Worm (Caenorhabditis elegans) whole organism, L4 larva: ENCODE data around the gene wdr-62.

ENCODE experiments used
- R02D3.7 ChIP-seq: fragments of 150-350 bp; sonication (generic microtip); optimal IDR thresholded peaks from 3 replicates; lab custom pipeline; 2014; ENCODE audit warnings: missing biosample characterization, missing genetic modification characterization
- Y75B8A.6 ChIP-seq: fragments of 200-800 bp; sonication (Bioruptor generic); IDR thresholded peaks from 2 replicates; pipeline ENCODE4 v1.3.6; 2022; ENCODE audit warnings: missing genetic modification reagents, missing genetic modification characterization, missing compliant biosample characterization
- ZK546.5 ChIP-seq, 2 experiments: sonication (generic microtip); optimal IDR thresholded peaks; 2 replicates each; lab custom pipeline; 2017; ENCODE audit warnings: missing biosample characterization in 2 of 2, missing genetic modification characterization in 2 of 2
- ceh-82 ChIP-seq: sonication (generic microtip); optimal IDR thresholded peaks from 2 replicates; lab custom pipeline; 2017; ENCODE audit warnings: missing biosample characterization, missing genetic modification characterization
- egl-27 ChIP-seq: sonication (generic microtip); optimal IDR thresholded peaks from 3 replicates; lab custom pipeline; 2017; ENCODE audit warnings: missing biosample characterization, missing genetic modification reagents, missing genetic modification characterization
- lin-15B ChIP-seq: fragments of 150-350 bp; sonication (generic microtip); optimal IDR thresholded peaks from 3 replicates; lab custom pipeline; 2014; ENCODE audit warnings: missing biosample characterization, missing genetic modification characterization
- nhr-237 ChIP-seq: sonication (generic microtip); optimal IDR thresholded peaks from 2 replicates; lab custom pipeline; 2017; ENCODE audit warnings: missing biosample characterization, missing genetic modification characterization
- nhr-77 ChIP-seq: fragments of 150-350 bp; optimal IDR thresholded peaks from 2 replicates; lab custom pipeline; 2014; ENCODE audit warnings: missing biosample characterization, missing genetic modification characterization
- pqm-1 ChIP-seq: sonication (generic microtip); optimal IDR thresholded peaks from 2 replicates; lab custom pipeline; 2017; ENCODE audit warnings: missing biosample characterization, missing genetic modification characterization
- snpc-4 ChIP-seq: fragments of 150-350 bp; optimal IDR thresholded peaks from 2 replicates; lab custom pipeline; 2014; ENCODE audit warnings: missing biosample characterization, missing genetic modification characterization
- tag-97 ChIP-seq: fragments of 200-800 bp; sonication (Bioruptor generic); IDR thresholded peaks from 2 replicates; pipeline ENCODE4 v1.3.6; 2022; ENCODE audit warnings: missing genetic modification characterization, missing compliant biosample characterization
- unc-62 ChIP-seq, 3 experiments: fragments of 150-350 bp in 1 of 3; sonication (generic microtip); optimal IDR thresholded peaks in 2 of 3; peaks in 1 of 3; 1 replicate in 1 of 3; 2 replicates in 2 of 3; lab custom pipeline; 2014 to 2017; ENCODE audit warnings: missing biosample characterization in 3 of 3, missing genetic modification characterization in 3 of 3, missing genetic modification reagents in 3 of 3, missing genotype in 1 of 3
- zfp-3 ChIP-seq: fragments of 200-800 bp; sonication (Bioruptor generic); conservative IDR thresholded peaks from 2 replicates; pipeline ENCODE4 v1.3.6; 2022; ENCODE audit warnings: missing genetic modification reagents, missing genetic modification characterization, missing compliant biosample characterization
- zip-2 ChIP-seq: fragments of 150-350 bp; optimal IDR thresholded peaks from 2 replicates; lab custom pipeline; 2014; ENCODE audit warnings: missing biosample characterization, missing genetic modification characterization

- TF ChIP-seq zfp-3 (GFP tag; lab: Robert Waterston, UW) (no peak), unc-62 (GFP tag; optimal IDR thresholded peaks at IDR 0.05 in 1 of 2; lab: Kevin White, UChicago) (no peak), unc-62 (tag; optimal IDR thresholded peaks at IDR 0.05; lab: Kevin White, UChicago) (no peak), lin-15B (tag; lab: Kevin White, UChicago) (no peak), egl-27 (tag; lab: Kevin White, UChicago) (no peak), pqm-1 (tag; lab: Kevin White, UChicago) (no peak), tag-97 (GFP tag; lab: Robert Waterston, UW) (no peak), nhr-77 (no peak), nhr-237 (tag; lab: Kevin White, UChicago) (no peak), Y75B8A.6 (no peak), snpc-4 (tag; lab: Kevin White, UChicago) (no peak), ZK546.5 (tag; optimal IDR thresholded peaks at IDR 0.05; lab: Kevin White, UChicago) (no peak), R02D3.7 (tag; lab: Kevin White, UChicago) (no peak), ceh-82 (no peak), zip-2 (tag; lab: Kevin White, UChicago) (no peak)
These were observed 27.2 kb upstream of the wdr-62 start, which contains the start of gene F36D4.1 for ce11 chrV:9416624-9417023.
